Worm (Caenorhabditis elegans) whole organism, L4 larva: ENCODE measurements around the gene pptr-2.

Experiments
- daf-16 ChIP-seq, 3 experiments: sonication (generic microtip); optimal IDR thresholded peaks; 2 replicates each; lab custom pipeline; 2016 to 2017; ENCODE audit warnings: missing genetic modification characterization in 3 of 3, missing genetic modification reagents in 3 of 3, mild to moderate bottlenecking in 2 of 3, missing compliant biosample characterization in 2 of 3, missing biosample characterization in 1 of 3, moderate library complexity in 1 of 3
- egl-27 ChIP-seq: sonication (generic microtip); optimal IDR thresholded peaks from 3 replicates; lab custom pipeline; 2017; ENCODE audit warnings: missing biosample characterization, missing genetic modification reagents, missing genetic modification characterization
- fos-1 ChIP-seq: fragments of 150-350 bp; optimal IDR thresholded peaks from 2 replicates; lab custom pipeline; 2014; ENCODE audit warnings: missing biosample characterization, missing genetic modification characterization
- mdl-1 ChIP-seq, 2 experiments: fragments of 150-350 bp in 1 of 2; sonication (generic microtip) in 1 of 2; optimal IDR thresholded peaks; 2 replicates each; lab custom pipeline; 2014 to 2017; ENCODE audit warnings: missing biosample characterization in 2 of 2, missing genetic modification characterization in 2 of 2
- ztf-11 ChIP-seq: fragments of 150-350 bp; optimal IDR thresholded peaks from 2 replicates; lab custom pipeline; 2014; ENCODE audit warnings: missing biosample characterization, missing genetic modification characterization

DNA sequence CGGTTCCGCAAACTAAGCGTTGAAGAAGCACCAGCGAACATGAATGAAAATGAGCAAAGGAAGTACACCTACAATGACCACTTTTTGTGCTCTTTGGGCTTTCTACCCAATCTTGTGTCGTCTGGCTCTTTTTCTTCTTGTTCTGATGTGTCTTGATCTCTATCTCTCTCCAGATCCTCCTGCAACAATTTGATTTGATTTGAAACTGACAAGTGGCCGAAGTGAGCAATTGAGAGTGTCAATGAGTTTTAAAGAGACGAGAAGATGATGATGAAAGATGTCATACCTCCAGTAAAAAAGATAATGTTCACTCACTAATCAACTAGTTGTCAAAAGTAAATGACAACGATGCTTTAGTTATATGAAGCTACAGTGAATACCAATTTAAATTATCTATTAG, at the start of gene pptr-2:
- TF ChIP-seq mdl-1 (tag; optimal IDR thresholded peaks at IDR 0.05; lab: Kevin White, UChicago) = no peak
- TF ChIP-seq fos-1 (tag; lab: Kevin White, UChicago) = no peak
- no peak for TF ChIP-seq daf-16 (GFP tag; optimal IDR thresholded peaks at IDR 0.05; lab: Kevin White, UChicago)
- TF ChIP-seq daf-16 (tag; optimal IDR thresholded peaks at IDR 0.05; lab: Kevin White, UChicago) = no peak
- no peak for TF ChIP-seq egl-27 (tag; lab: Kevin White, UChicago)
- no peak for TF ChIP-seq ztf-11 (tag; lab: Kevin White, UChicago)
